Fruit fly (Drosophila melanogaster) whole organism, prepupa: Measurements from ENCODE around the gene CG7900.

Source experiments
- CG10631 ChIP-seq: fragments of 200-800 bp; sonication (Bioruptor generic); optimal IDR thresholded peaks from 2 replicates; lab custom pipeline; 2016; ENCODE audit warnings: missing biosample characterization, missing genetic modification characterization
- CG10669 ChIP-seq: fragments of 200-800 bp; sonication (Bioruptor generic); optimal IDR thresholded peaks from 3 replicates; lab custom pipeline; 2018; ENCODE audit warnings: missing biosample characterization, mild to moderate bottlenecking, missing genetic modification characterization, moderate library complexity
- CG1621 ChIP-seq: fragments of 200-800 bp; sonication (Bioruptor generic); optimal IDR thresholded peaks from 3 replicates; lab custom pipeline; 2018; ENCODE audit warnings: missing biosample characterization, mild to moderate bottlenecking, missing genetic modification characterization
- CG16779 ChIP-seq: fragments of 200-800 bp; sonication (Bioruptor generic); optimal IDR thresholded peaks from 3 replicates; lab custom pipeline; 2017; ENCODE audit warnings: missing biosample characterization, mild to moderate bottlenecking, missing genetic modification characterization
- CG3032 ChIP-seq: fragments of 200-800 bp; optimal IDR thresholded peaks from 2 replicates; lab custom pipeline; 2019; ENCODE audit warnings: missing biosample characterization, mild to moderate bottlenecking, missing genetic modification characterization, moderate library complexity
- CG31627 ChIP-seq: fragments of 200-800 bp; sonication (Bioruptor generic); optimal IDR thresholded peaks from 3 replicates; lab custom pipeline; 2016; ENCODE audit warnings: missing biosample characterization, missing genetic modification characterization
- CG32006 ChIP-seq: fragments of 200-800 bp; sonication (Bioruptor generic); optimal IDR thresholded peaks from 3 replicates; lab custom pipeline; 2017; ENCODE audit warnings: missing biosample characterization, mild to moderate bottlenecking, missing genetic modification characterization
- CG3919 ChIP-seq: fragments of 200-800 bp; sonication (Bioruptor generic); optimal IDR thresholded peaks from 3 replicates; lab custom pipeline; 2016; ENCODE audit warnings: missing biosample characterization, missing genetic modification characterization
- CG4318 ChIP-seq: fragments of 200-800 bp; sonication (Bioruptor generic); optimal IDR thresholded peaks from 3 replicates; lab custom pipeline; 2017; ENCODE audit warnings: missing biosample characterization, mild to moderate bottlenecking, missing genetic modification characterization
- CG6163 ChIP-seq: fragments of 200-800 bp; sonication (Bioruptor generic); IDR thresholded peaks from 3 replicates; pipeline ENCODE4 v1.3.6; 2022; ENCODE audit warnings: missing biosample characterization, missing genetic modification characterization
- CG6792 ChIP-seq: fragments of 200-800 bp; sonication (Bioruptor generic); optimal IDR thresholded peaks from 3 replicates; lab custom pipeline; 2016; ENCODE audit warnings: missing biosample characterization, missing genetic modification characterization
- CG6808 ChIP-seq: fragments of 200-800 bp; sonication (Bioruptor generic); optimal IDR thresholded peaks from 3 replicates; lab custom pipeline; 2017; ENCODE audit warnings: missing biosample characterization, missing genetic modification characterization, mild to moderate bottlenecking, moderate library complexity, missing genetic modification reagents
- CG6854 ChIP-seq: fragments of 200-800 bp; sonication (Bioruptor generic); optimal IDR thresholded peaks from 2 replicates; lab custom pipeline; 2017; ENCODE audit warnings: missing biosample characterization, mild to moderate bottlenecking, missing genetic modification characterization
- CG7368 ChIP-seq: fragments of 200-800 bp; sonication (Bioruptor generic); optimal IDR thresholded peaks from 3 replicates; lab custom pipeline; 2016; ENCODE audit warnings: missing biosample characterization, missing genetic modification characterization
- CG8119 ChIP-seq: fragments of 200-800 bp; sonication (Bioruptor generic); IDR thresholded peaks from 3 replicates; pipeline ENCODE4 v1.3.6; 2022; ENCODE audit warnings: missing biosample characterization, missing genetic modification characterization
- CG8319 ChIP-seq: fragments of 200-800 bp; sonication (Bioruptor generic); optimal IDR thresholded peaks from 3 replicates; lab custom pipeline; 2016; ENCODE audit warnings: missing biosample characterization, missing genetic modification characterization
- CG8632 ChIP-seq: fragments of 200-800 bp; sonication (Bioruptor generic); optimal IDR thresholded peaks from 3 replicates; lab custom pipeline; 2016; ENCODE audit warnings: missing biosample characterization, missing genetic modification characterization
- Eip75B ChIP-seq: fragments of 200-800 bp; sonication (Bioruptor generic); optimal IDR thresholded peaks from 3 replicates; lab custom pipeline; 2016; ENCODE audit warnings: missing biosample characterization, missing genetic modification characterization
- Eip78C ChIP-seq: fragments of 200-800 bp; sonication (Bioruptor generic); peaks from one replicate; lab custom pipeline; 2016; ENCODE audit warnings: missing biosample characterization, missing genetic modification characterization
- Ets21C ChIP-seq: fragments of 200-800 bp; sonication (Bioruptor generic); optimal IDR thresholded peaks from 3 replicates; lab custom pipeline; 2016; ENCODE audit warnings: missing biosample characterization, missing genetic modification characterization
- Ets96B ChIP-seq: fragments of 200-800 bp; optimal IDR thresholded peaks from 2 replicates; lab custom pipeline; 2019; ENCODE audit warnings: missing biosample characterization, mild to moderate bottlenecking, missing genetic modification characterization, moderate library complexity
- Gug ChIP-seq: fragments of 200-800 bp; sonication (Bioruptor generic); IDR thresholded peaks from 2 replicates; pipeline ENCODE4 v1.3.6; 2022; ENCODE audit warnings: missing biosample characterization, missing genetic modification characterization
- Hr38 ChIP-seq: sonication (Bioruptor generic); optimal IDR thresholded peaks from 2 replicates; lab custom pipeline; 2016; ENCODE audit warnings: missing biosample characterization, missing genetic modification characterization
- Hr39 ChIP-seq: fragments of 200-800 bp; sonication (Bioruptor generic); optimal IDR thresholded peaks from 2 replicates; lab custom pipeline; 2016; ENCODE audit warnings: missing biosample characterization, missing genetic modification characterization
- Hr4 ChIP-seq: fragments of 200-800 bp; sonication (Bioruptor generic); optimal IDR thresholded peaks from 3 replicates; lab custom pipeline; 2016; ENCODE audit warnings: missing biosample characterization, missing genetic modification characterization
- Met ChIP-seq: fragments of 200-800 bp; sonication (Bioruptor generic); optimal IDR thresholded peaks from 3 replicates; lab custom pipeline; 2016; ENCODE audit warnings: missing biosample characterization, missing genetic modification characterization
- OdsH ChIP-seq: fragments of 200-800 bp; sonication (Bioruptor generic); optimal IDR thresholded peaks from 3 replicates; lab custom pipeline; 2016; ENCODE audit warnings: missing biosample characterization, missing genetic modification characterization
- Smox ChIP-seq: fragments of 200-800 bp; sonication (Bioruptor generic); optimal IDR thresholded peaks from 3 replicates; lab custom pipeline; 2016; ENCODE audit warnings: missing biosample characterization, missing genetic modification characterization
- Sox102F ChIP-seq: fragments of 200-800 bp; sonication (Bioruptor generic); optimal IDR thresholded peaks from 2 replicates; lab custom pipeline; 2016; ENCODE audit warnings: missing biosample characterization, mild to moderate bottlenecking, missing genetic modification characterization
- Sox14 ChIP-seq: fragments of 200-800 bp; sonication (Bioruptor generic); optimal IDR thresholded peaks from 3 replicates; lab custom pipeline; 2016; ENCODE audit warnings: missing biosample characterization, missing genetic modification characterization
- Sox15 ChIP-seq: fragments of 200-800 bp; sonication (Bioruptor generic); optimal IDR thresholded peaks from 3 replicates; lab custom pipeline; 2016; ENCODE audit warnings: missing biosample characterization, missing genetic modification characterization
- achi ChIP-seq: fragments of 200-800 bp; sonication (Bioruptor generic); optimal IDR thresholded peaks from 3 replicates; lab custom pipeline; 2016; ENCODE audit warnings: missing biosample characterization, missing genetic modification characterization
- acj6 ChIP-seq: fragments of 200-800 bp; sonication (Bioruptor generic); optimal IDR thresholded peaks from 3 replicates; lab custom pipeline; 2016; ENCODE audit warnings: missing biosample characterization, missing genetic modification characterization
- cyc ChIP-seq: fragments of 200-800 bp; sonication (Bioruptor generic); optimal IDR thresholded peaks from 3 replicates; lab custom pipeline; 2016; ENCODE audit warnings: missing biosample characterization, missing genetic modification characterization
- dac ChIP-seq: fragments of 200-800 bp; sonication (Bioruptor generic); optimal IDR thresholded peaks from 2 replicates; lab custom pipeline; 2017; ENCODE audit warnings: missing biosample characterization, mild to moderate bottlenecking, missing genetic modification characterization
- dsx ChIP-seq: fragments of 200-800 bp; optimal IDR thresholded peaks from 3 replicates; lab custom pipeline; 2019; ENCODE audit warnings: missing biosample characterization, mild to moderate bottlenecking, missing genetic modification characterization, moderate library complexity; ENCODE audit not compliant: poor library complexity, severe bottlenecking
- eg ChIP-seq: fragments of 200-800 bp; sonication (Bioruptor generic); IDR thresholded peaks from 3 replicates; pipeline ENCODE4 v1.3.6; 2022; ENCODE audit warnings: missing biosample characterization, missing genetic modification characterization
- esn ChIP-seq: fragments of 200-800 bp; sonication (Bioruptor generic); optimal IDR thresholded peaks from 2 replicates; lab custom pipeline; 2016; ENCODE audit warnings: missing biosample characterization, mild to moderate bottlenecking, missing genetic modification characterization, moderate library complexity
- fd59A ChIP-seq: fragments of 200-800 bp; sonication (Bioruptor generic); optimal IDR thresholded peaks from 2 replicates; lab custom pipeline; 2017; ENCODE audit warnings: missing biosample characterization, mild to moderate bottlenecking, missing genetic modification characterization, missing genetic modification reagents
- fkh ChIP-seq: fragments of 200-800 bp; sonication (Bioruptor generic); optimal IDR thresholded peaks from 3 replicates; lab custom pipeline; 2017; ENCODE audit warnings: missing biosample characterization, mild to moderate bottlenecking, missing genetic modification characterization, moderate library complexity
- lz ChIP-seq: fragments of 200-800 bp; sonication (Bioruptor generic); optimal IDR thresholded peaks from 3 replicates; lab custom pipeline; 2016; ENCODE audit warnings: missing biosample characterization, missing genetic modification characterization
- net ChIP-seq: fragments of 200-800 bp; sonication (Bioruptor generic); optimal IDR thresholded peaks from 3 replicates; lab custom pipeline; 2016; ENCODE audit warnings: missing biosample characterization, missing genetic modification characterization
- pdm3 ChIP-seq: fragments of 200-800 bp; sonication (Bioruptor generic); optimal IDR thresholded peaks from 3 replicates; lab custom pipeline; 2016; ENCODE audit warnings: missing biosample characterization, missing genetic modification characterization
- salr ChIP-seq, 2 experiments: fragments of 200-800 bp; sonication (Bioruptor generic); optimal IDR thresholded peaks; 3 replicates each; lab custom pipeline; 2016 to 2018; ENCODE audit warnings: missing biosample characterization in 2 of 2, missing genetic modification characterization in 2 of 2, mild to moderate bottlenecking in 1 of 2
- spab ChIP-seq: fragments of 200-800 bp; sonication (Bioruptor generic); optimal IDR thresholded peaks from 2 replicates; lab custom pipeline; 2017; ENCODE audit warnings: missing biosample characterization, mild to moderate bottlenecking, missing genetic modification characterization, missing genetic modification reagents
- svp ChIP-seq: fragments of 200-800 bp; sonication (Bioruptor generic); peaks from one replicate; lab custom pipeline; 2016; ENCODE audit warnings: missing biosample characterization, missing genetic modification characterization
- topi ChIP-seq: fragments of 200-800 bp; sonication (Bioruptor generic); optimal IDR thresholded peaks from 3 replicates; lab custom pipeline; 2016; ENCODE audit warnings: missing biosample characterization, missing genetic modification characterization
- vri ChIP-seq: fragments of 200-800 bp; sonication (Bioruptor generic); optimal IDR thresholded peaks from 3 replicates; lab custom pipeline; 2016; ENCODE audit warnings: missing biosample characterization, mild to moderate bottlenecking, missing genetic modification characterization

The CG7900 gene

DNA sequence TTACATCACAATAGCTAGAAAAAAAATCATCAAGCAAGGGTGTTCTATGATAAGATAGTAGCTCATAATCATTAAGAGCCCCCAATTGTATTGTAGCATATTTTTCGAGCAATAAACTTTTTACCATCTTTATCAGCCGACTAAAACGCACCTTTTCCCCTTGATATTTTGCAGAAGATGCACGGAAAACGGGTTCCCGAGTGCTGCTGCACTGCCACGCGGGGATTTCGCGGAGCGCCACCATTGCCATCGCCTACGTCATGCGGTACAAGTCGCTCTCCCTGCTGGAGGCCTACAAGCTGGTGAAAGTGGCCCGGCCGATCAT, 26.4 kb downstream of the CG7900 start (continued):
- TF ChIP-seq CG8119 (GFP tag; lab: Robert Waterston, UW) (no peak; the same call in 2 of the 3 replicates), acj6 (GFP tag; lab: Kevin White, UChicago) (no peak), dsx (GFP tag; lab: Kevin White, UChicago) (no peak), CG16779 (tag; lab: Kevin White, UChicago) (no peak), CG32006 (GFP tag; lab: Kevin White, UChicago) (peak; percentile 34), Sox102F (GFP tag; lab: Kevin White, UChicago) (no peak), CG1621 (no peak), CG7368 (no peak), CG4318 (GFP tag; lab: Kevin White, UChicago) (no peak), Gug (GFP tag; lab: Robert Waterston, UW) (no peak), cyc (GFP tag; lab: Kevin White, UChicago) (peak; percentile 22), lz (GFP tag; lab: Kevin White, UChicago) (no peak), Smox (GFP tag; lab: Kevin White, UChicago) (no peak), Sox14 (no peak)

DNA sequence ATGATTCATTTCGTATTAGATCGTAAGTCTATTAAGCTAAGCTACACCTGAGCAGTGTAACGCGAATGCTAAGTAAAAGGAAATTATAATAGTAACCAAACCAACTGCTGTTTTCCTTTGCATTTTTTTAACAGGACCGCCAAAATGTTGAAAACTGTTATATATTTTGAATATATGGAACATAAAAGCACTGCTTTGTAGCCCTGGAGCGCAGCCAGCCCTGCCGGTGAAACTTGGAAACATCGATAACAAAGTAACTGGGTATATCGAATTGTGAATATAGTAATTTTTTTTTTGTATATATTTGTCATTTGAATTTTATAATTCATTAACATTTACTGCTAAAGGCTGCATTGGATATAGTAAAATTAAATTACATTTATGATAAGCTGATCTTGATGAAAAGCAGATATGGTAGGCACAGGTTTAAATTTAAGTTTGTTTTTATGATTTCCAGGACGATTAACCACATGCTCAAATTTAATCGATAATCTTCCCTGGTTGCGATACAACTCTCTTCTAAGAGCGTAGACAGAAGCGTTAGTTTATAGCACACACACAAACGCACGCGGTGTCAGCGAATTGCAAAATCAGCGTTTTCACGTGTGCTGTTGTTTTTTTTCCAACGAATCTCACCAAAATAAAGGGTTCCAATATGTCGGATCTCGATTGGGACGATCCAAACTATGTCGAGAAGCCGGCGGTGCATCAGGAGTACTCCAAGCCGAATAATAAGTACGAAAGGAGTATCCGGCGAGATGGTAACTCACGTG, 28.5 kb downstream of the CG7900 start, which contains the start of gene CG7878:
TSS of gene CG7878 (plus strand) at position 528 of the 773 bp plus-strand sequence.
- peak; percentile 25 for TF ChIP-seq CG32006 (GFP tag; lab: Kevin White, UChicago)
- peak; percentile 31 for TF ChIP-seq Sox102F (GFP tag; lab: Kevin White, UChicago)
- TF ChIP-seq CG8632 (GFP tag; lab: Kevin White, UChicago), result no peak
- TF ChIP-seq OdsH (GFP tag; lab: Kevin White, UChicago), result peak; percentile 64
- peak; percentile 59 for TF ChIP-seq CG3919 (GFP tag; lab: Kevin White, UChicago)
- TF ChIP-seq lz (GFP tag; lab: Kevin White, UChicago), result peak; percentile 57
- TF ChIP-seq pdm3 (GFP tag; lab: Kevin White, UChicago), result peak; percentile 67
- no peak for TF ChIP-seq CG6854 (GFP tag; lab: Kevin White, UChicago)
- TF ChIP-seq esn (GFP tag; lab: Kevin White, UChicago), result peak; percentile 72
- peak; percentile 51 for TF ChIP-seq Hr39 (GFP tag; lab: Kevin White, UChicago)
- no peak for TF ChIP-seq CG8319 (GFP tag; lab: Kevin White, UChicago)
- no peak for TF ChIP-seq dac
- TF ChIP-seq Ets21C (GFP tag; lab: Kevin White, UChicago), result peak; percentile 61
- TF ChIP-seq CG1621, result peak; percentile 31
- TF ChIP-seq fd59A (GFP tag; lab: Kevin White, UChicago), result no peak
- TF ChIP-seq vri (GFP tag; lab: Kevin White, UChicago), result peak; percentile 50
- TF ChIP-seq cyc (GFP tag; lab: Kevin White, UChicago), result peak; percentile 65
- peak; percentile 55 for TF ChIP-seq CG3032
- TF ChIP-seq Ets96B (tag; lab: Kevin White, UChicago), result peak; percentile 8
- TF ChIP-seq svp, result peak; percentile 75
- peak; percentile 62 for TF ChIP-seq Met (GFP tag; lab: Kevin White, UChicago)
- TF ChIP-seq achi (GFP tag; lab: Kevin White, UChicago), result peak; percentile 3
- peak; percentile 5 for TF ChIP-seq CG4318 (GFP tag; lab: Kevin White, UChicago)
- peak; percentile 32 for TF ChIP-seq CG6792 (GFP tag; lab: Kevin White, UChicago)
- peak; percentile 65 for TF ChIP-seq Sox14
- TF ChIP-seq CG10631 (GFP tag; lab: Kevin White, UChicago), result peak; percentile 48
- TF ChIP-seq Hr38 (GFP tag; lab: Kevin White, UChicago), result no peak
- peak; percentile 69 for TF ChIP-seq Eip78C
- TF ChIP-seq eg (GFP tag; lab: Robert Waterston, UW), result no peak
- TF ChIP-seq Eip75B (GFP tag; lab: Kevin White, UChicago), result peak; percentile 44
- TF ChIP-seq fkh, result peak; percentile 22
- TF ChIP-seq CG6163 (GFP tag; lab: Robert Waterston, UW), result peak; percentile 54; the same call in 2 of the 3 replicates
- TF ChIP-seq CG10669 (GFP tag; lab: Kevin White, UChicago), result peak; percentile 31
- peak; percentile 14 for TF ChIP-seq net (GFP tag; lab: Kevin White, UChicago)
- TF ChIP-seq dsx (GFP tag; lab: Kevin White, UChicago), result peak; percentile 28
- peak; percentile 58 for TF ChIP-seq topi (GFP tag; lab: Kevin White, UChicago)
- TF ChIP-seq Hr4 (GFP tag; lab: Kevin White, UChicago), result peak; percentile 51
- peak; percentile 9 for TF ChIP-seq CG6808 (GFP tag; lab: Kevin White, UChicago)
- no peak for TF ChIP-seq Sox15 (GFP tag; lab: Kevin White, UChicago)
- TF ChIP-seq spab (GFP tag; lab: Kevin White, UChicago), result no peak
- TF ChIP-seq Smox (GFP tag; lab: Kevin White, UChicago), result peak; percentile 69
- TF ChIP-seq salr (GFP tag; optimal IDR thresholded peaks at IDR 0.05; lab: Kevin White, UChicago), result no peak
- TF ChIP-seq CG31627 (GFP tag; lab: Kevin White, UChicago), result peak; percentile 51
